Worm (Caenorhabditis elegans) whole organism, L1 larva: Measurements from ENCODE around the gene Y46G5A.14.
A peak's percentile ranks its signal among the peaks of the same experiment; 100 is the strongest.

Source experiments
- F16B12.6 ChIP-seq: fragments of 150-350 bp; optimal IDR thresholded peaks from 2 replicates; lab custom pipeline; 2014; ENCODE audit warnings: missing biosample characterization, missing genetic modification characterization
- Y116A8C.19 ChIP-seq: sonication (generic microtip); optimal IDR thresholded peaks from 2 replicates; lab custom pipeline; 2016; ENCODE audit warnings: missing compliant biosample characterization, missing genetic modification characterization, borderline replicate concordance
- aly-2 ChIP-seq: fragments of 150-350 bp; optimal IDR thresholded peaks from 2 replicates; lab custom pipeline; 2014; ENCODE audit warnings: missing biosample characterization, missing genetic modification characterization
- ceh-63 ChIP-seq: fragments of 200-800 bp; sonication (Bioruptor generic); optimal IDR thresholded peaks from 2 replicates; lab custom pipeline; 2018; ENCODE audit warnings: mild to moderate bottlenecking, missing genetic modification characterization, missing compliant biosample characterization
- ceh-82 ChIP-seq, 3 experiments: fragments of 150-350 bp in 1 of 3; sonication (generic microtip) in 2 of 3; optimal IDR thresholded peaks; 2 replicates each; lab custom pipeline; 2014 to 2017; ENCODE audit warnings: missing biosample characterization in 3 of 3, missing genetic modification characterization in 3 of 3
- ceh-90 ChIP-seq: sonication (generic microtip); optimal IDR thresholded peaks from 2 replicates; lab custom pipeline; 2016; ENCODE audit warnings: missing genetic modification characterization, missing compliant biosample characterization
- ces-1 ChIP-seq: fragments of 150-350 bp; optimal IDR thresholded peaks from 2 replicates; lab custom pipeline; 2014; ENCODE audit warnings: missing biosample characterization, missing genetic modification reagents, missing genetic modification characterization
- dpl-1 ChIP-seq, 3 experiments: fragments of 150-350 bp in 2 of 3; sonication (generic microtip) in 1 of 3; optimal IDR thresholded peaks; 2 replicates each; lab custom pipeline; 2014 to 2017; ENCODE audit warnings: missing biosample characterization in 3 of 3, missing genetic modification characterization in 3 of 3, missing genetic modification reagents in 3 of 3
- dsc-1 ChIP-seq: sonication (generic microtip); optimal IDR thresholded peaks from 2 replicates; lab custom pipeline; 2016; ENCODE audit warnings: mild to moderate bottlenecking, missing genetic modification characterization, missing compliant biosample characterization
- efl-1 ChIP-seq, 4 experiments: fragments of 150-350 bp; optimal IDR thresholded peaks in 3 of 4; peaks in 1 of 4; 1 replicate in 1 of 4; 2 replicates in 3 of 4; lab custom pipeline; 2014; ENCODE audit warnings: missing biosample characterization in 2 of 4, missing genetic modification characterization in 2 of 4, missing genetic modification reagents in 2 of 4
- efl-3 ChIP-seq: fragments of 200-800 bp; sonication (Bioruptor generic); optimal IDR thresholded peaks from 2 replicates; lab custom pipeline; 2018; ENCODE audit warnings: mild to moderate bottlenecking, missing genetic modification characterization, missing compliant biosample characterization
- egl-27 ChIP-seq, 2 experiments: fragments of 150-350 bp in 1 of 2; sonication (generic microtip); optimal IDR thresholded peaks; 3 replicates each; lab custom pipeline; 2017 to 2018; ENCODE audit warnings: missing biosample characterization in 2 of 2, missing genetic modification characterization in 2 of 2, missing genetic modification reagents in 2 of 2
- elt-2 ChIP-seq: sonication (generic microtip); optimal IDR thresholded peaks from 2 replicates; lab custom pipeline; 2016; ENCODE audit warnings: missing genetic modification characterization, mild to moderate bottlenecking, inconsistent platforms, missing compliant biosample characterization, missing genetic modification reagents
- fkh-10 ChIP-seq: sonication (generic microtip); optimal IDR thresholded peaks from 2 replicates; lab custom pipeline; 2017; ENCODE audit warnings: missing biosample characterization, missing genetic modification reagents, missing genetic modification characterization
- fkh-4 ChIP-seq: sonication (generic microtip); optimal IDR thresholded peaks from 2 replicates; lab custom pipeline; 2016; ENCODE audit warnings: missing compliant biosample characterization, missing genetic modification characterization, borderline replicate concordance
- hlh-17 ChIP-seq: fragments of 200-800 bp; sonication (Bioruptor generic); optimal IDR thresholded peaks from 2 replicates; lab custom pipeline; 2018; ENCODE audit warnings: missing genetic modification characterization, mild to moderate bottlenecking, missing compliant biosample characterization, moderate library complexity, borderline replicate concordance
- hlh-4 ChIP-seq: sonication (generic microtip); optimal IDR thresholded peaks from 2 replicates; lab custom pipeline; 2016; ENCODE audit warnings: mild to moderate bottlenecking, missing genetic modification characterization, missing compliant biosample characterization
- jun-1 ChIP-seq: fragments of 150-350 bp; optimal IDR thresholded peaks from 2 replicates; lab custom pipeline; 2014; ENCODE audit warnings: missing biosample characterization, missing genetic modification reagents, missing genetic modification characterization
- lin-14 ChIP-seq: fragments of 200-800 bp; sonication (Bioruptor generic); optimal IDR thresholded peaks from 2 replicates; lab custom pipeline; 2018; ENCODE audit warnings: mild to moderate bottlenecking, missing genetic modification characterization, moderate library complexity, missing compliant biosample characterization
- mab-9 ChIP-seq: fragments of 200-800 bp; sonication (Bioruptor generic); IDR thresholded peaks from 2 replicates; pipeline ENCODE4 v1.3.6; 2022; ENCODE audit warnings: missing genetic modification reagents, missing genetic modification characterization, missing compliant biosample characterization
- mdl-1 ChIP-seq, 2 experiments: fragments of 150-350 bp; optimal IDR thresholded peaks; 2 replicates each; lab custom pipeline; 2014 to 2017; ENCODE audit warnings: missing biosample characterization in 2 of 2, missing genetic modification characterization in 2 of 2, inconsistent platforms in 1 of 2
- mef-2 ChIP-seq: fragments of 150-350 bp; optimal IDR thresholded peaks from 2 replicates; lab custom pipeline; 2014; ENCODE audit warnings: missing biosample characterization, missing genetic modification characterization
- nhr-11 ChIP-seq: fragments of 150-350 bp; optimal IDR thresholded peaks from 2 replicates; lab custom pipeline; 2014; ENCODE audit warnings: missing biosample characterization, missing genetic modification characterization
- nhr-12 ChIP-seq: sonication (generic microtip); optimal IDR thresholded peaks from 2 replicates; lab custom pipeline; 2017; ENCODE audit warnings: missing biosample characterization, missing genetic modification characterization
- nhr-19 ChIP-seq: fragments of 200-800 bp; sonication (Bioruptor generic); conservative IDR thresholded peaks from 2 replicates; pipeline ENCODE4 v1.3.6; 2022; ENCODE audit warnings: missing genetic modification characterization, missing compliant biosample characterization
- nhr-237 ChIP-seq: fragments of 150-350 bp; optimal IDR thresholded peaks from 2 replicates; lab custom pipeline; 2014; ENCODE audit warnings: missing biosample characterization, missing genetic modification characterization
- nhr-28 ChIP-seq: fragments of 150-350 bp; optimal IDR thresholded peaks from 2 replicates; lab custom pipeline; 2014; ENCODE audit warnings: missing biosample characterization, missing genetic modification characterization
- nhr-76 ChIP-seq: sonication (generic microtip); optimal IDR thresholded peaks from 2 replicates; lab custom pipeline; 2017; ENCODE audit warnings: missing biosample characterization, missing genetic modification characterization
- nhr-77 ChIP-seq: fragments of 150-350 bp; optimal IDR thresholded peaks from 2 replicates; lab custom pipeline; 2014; ENCODE audit warnings: missing biosample characterization, missing genetic modification characterization
- nhr-84 ChIP-seq: sonication (generic microtip); optimal IDR thresholded peaks from 2 replicates; lab custom pipeline; 2017; ENCODE audit warnings: missing biosample characterization, missing genetic modification characterization
- nhr-90 ChIP-seq: sonication (generic microtip); optimal IDR thresholded peaks from 2 replicates; lab custom pipeline; 2016; ENCODE audit warnings: mild to moderate bottlenecking, missing genetic modification characterization, missing compliant biosample characterization; ENCODE audit not compliant: poor library complexity
- pag-3 ChIP-seq: sonication (generic microtip); optimal IDR thresholded peaks from 2 replicates; lab custom pipeline; 2017; ENCODE audit warnings: missing genetic modification characterization, mild to moderate bottlenecking, missing compliant biosample characterization, antibody characterized with exemption, borderline replicate concordance; ENCODE audit not compliant: insufficient read depth
- pqm-1 ChIP-seq: sonication (generic microtip); optimal IDR thresholded peaks from 3 replicates; lab custom pipeline; 2017; ENCODE audit warnings: missing biosample characterization, missing genetic modification characterization
- rnt-1 ChIP-seq: sonication (generic microtip); optimal IDR thresholded peaks from 2 replicates; lab custom pipeline; 2016; ENCODE audit warnings: mild to moderate bottlenecking, missing genetic modification characterization, moderate library complexity, missing compliant biosample characterization
- skn-1 ChIP-seq: fragments of 150-350 bp; optimal IDR thresholded peaks from 2 replicates; lab custom pipeline; 2014; ENCODE audit warnings: missing biosample characterization, missing genetic modification characterization
- snpc-4 ChIP-seq: fragments of 150-350 bp; optimal IDR thresholded peaks from 2 replicates; lab custom pipeline; 2014; ENCODE audit warnings: missing biosample characterization, missing genetic modification characterization
- snu-23 ChIP-seq: sonication (generic microtip); optimal IDR thresholded peaks from 2 replicates; lab custom pipeline; 2016; ENCODE audit warnings: missing genetic modification characterization, missing compliant biosample characterization
- sptf-1 ChIP-seq: fragments of 150-350 bp; optimal IDR thresholded peaks from 2 replicates; lab custom pipeline; 2014; ENCODE audit warnings: missing biosample characterization, missing genetic modification characterization
- sup-37 ChIP-seq: fragments of 200-800 bp; sonication (Bioruptor generic); optimal IDR thresholded peaks from 2 replicates; lab custom pipeline; 2018; ENCODE audit warnings: mild to moderate bottlenecking, missing genetic modification characterization, missing compliant biosample characterization
- tlp-1 ChIP-seq: fragments of 150-350 bp; optimal IDR thresholded peaks from 2 replicates; lab custom pipeline; 2014; ENCODE audit warnings: missing biosample characterization, missing genetic modification characterization
- unc-30 ChIP-seq: sonication (generic microtip); optimal IDR thresholded peaks from 2 replicates; lab custom pipeline; 2017; ENCODE audit warnings: missing biosample characterization, missing genetic modification characterization
- unc-86 ChIP-seq: sonication (generic microtip); optimal IDR thresholded peaks from 2 replicates; lab custom pipeline; 2016; ENCODE audit warnings: missing genetic modification characterization, missing compliant biosample characterization
- unc-98 ChIP-seq: fragments of 200-800 bp; sonication (Bioruptor generic); IDR thresholded peaks from 2 replicates; pipeline ENCODE4 v1.3.6; 2022; ENCODE audit warnings: missing genetic modification characterization, missing compliant biosample characterization
- vab-15 ChIP-seq: sonication (generic microtip); optimal IDR thresholded peaks from 2 replicates; lab custom pipeline; 2017; ENCODE audit warnings: missing genotype, mild to moderate bottlenecking, missing genetic modification characterization, missing compliant biosample characterization
- xbp-1 ChIP-seq: sonication (generic microtip); optimal IDR thresholded peaks from 2 replicates; lab custom pipeline; 2016; ENCODE audit warnings: missing genetic modification characterization, missing compliant biosample characterization
- zip-4 ChIP-seq: fragments of 200-800 bp; sonication (Bioruptor generic); optimal IDR thresholded peaks from 2 replicates; lab custom pipeline; 2018; ENCODE audit warnings: mild to moderate bottlenecking, missing genetic modification characterization, moderate library complexity, missing compliant biosample characterization

Y46G5A.14 gene

ce11 chrII:12805765-12806384, 31.4 kb downstream of the Y46G5A.14 start (continued):
- TF ChIP-seq hlh-17 (GFP tag; lab: Kevin White, UChicago) (no peak), unc-98 (GFP tag; lab: Robert Waterston, UW) (no peak), nhr-76 (tag; lab: Kevin White, UChicago) (no peak), jun-1 (no peak), egl-27 (tag; optimal IDR thresholded peaks at IDR 0.05; lab: Kevin White, UChicago) (no peak), unc-30 (tag; lab: Kevin White, UChicago) (no peak), unc-86 (tag; lab: Kevin White, UChicago) (peak; percentile 60), dpl-1 (GFP tag; optimal IDR thresholded peaks at IDR 0.05; lab: Kevin White, UChicago) (peak in 2 of 3 experiments; percentile 15 to 57), nhr-90 (tag; lab: Kevin White, UChicago) (no peak), zip-4 (no peak), nhr-12 (tag; lab: Kevin White, UChicago) (no peak), nhr-77 (tag; lab: Kevin White, UChicago) (no peak), nhr-11 (tag; lab: Kevin White, UChicago) (no peak), pqm-1 (tag; lab: Kevin White, UChicago) (no peak), efl-3 (no peak), mef-2 (tag; lab: Kevin White, UChicago) (no peak), snu-23 (GFP tag; lab: Kevin White, UChicago) (peak; percentile 41), dsc-1 (tag; lab: Kevin White, UChicago) (no peak), efl-1 (optimal IDR thresholded peaks at IDR 0.05; lab: Kevin White, UChicago) (peak; percentile 34 to 36), efl-1 (GFP tag; optimal IDR thresholded peaks at IDR 0.05 in 1 of 2; lab: Kevin White, UChicago) (peak; percentile 31 to 55), hlh-4 (tag; lab: Kevin White, UChicago) (no peak), sup-37 (GFP tag; lab: Kevin White, UChicago) (no peak), xbp-1 (tag; lab: Kevin White, UChicago) (no peak), nhr-19 (GFP tag; lab: Robert Waterston, UW) (peak; percentile 90), ceh-82 (tag; optimal IDR thresholded peaks at IDR 0.05; lab: Kevin White, UChicago) (peak in 2 of 3 experiments; percentile 4 to 30), nhr-237 (tag; lab: Kevin White, UChicago) (no peak), rnt-1 (tag; lab: Kevin White, UChicago) (no peak), pag-3 (no peak), snpc-4 (tag; lab: Kevin White, UChicago) (no peak), lin-14 (GFP tag; lab: Kevin White, UChicago) (peak; percentile 86), mdl-1 (tag; optimal IDR thresholded peaks at IDR 0.05; lab: Kevin White, UChicago) (peak in 1 of 2 experiments; percentile 6), aly-2 (tag; lab: Kevin White, UChicago) (no peak), nhr-84 (tag; lab: Kevin White, UChicago) (no peak), fkh-4 (tag; lab: Kevin White, UChicago) (no peak), fkh-10 (GFP tag; lab: Kevin White, UChicago) (no peak), sptf-1 (no peak), vab-15 (tag; lab: Kevin White, UChicago) (no peak)

ce11 chrII:12806602-12807182, 32.2 kb downstream of the Y46G5A.14 start, which contains the start of gene spds-1:
TSS of gene spds-1 (plus strand) at chrII:12806899.
- TF ChIP-seq snpc-4 (tag; lab: Kevin White, UChicago): no peak
- TF ChIP-seq pqm-1 (tag; lab: Kevin White, UChicago): no peak
- no peak for TF ChIP-seq ceh-63
- TF ChIP-seq Y116A8C.19 (tag; lab: Kevin White, UChicago): no peak
- TF ChIP-seq egl-27 (tag; optimal IDR thresholded peaks at IDR 0.05; lab: Kevin White, UChicago): no peak
- TF ChIP-seq mab-9 (GFP tag; lab: Robert Waterston, UW): no peak
- no peak for TF ChIP-seq elt-2
- no peak for TF ChIP-seq tlp-1 (tag; lab: Kevin White, UChicago)
- TF ChIP-seq mdl-1 (tag; optimal IDR thresholded peaks at IDR 0.05; lab: Kevin White, UChicago): no peak
- no peak for TF ChIP-seq skn-1 (tag; lab: Kevin White, UChicago)
- no peak for TF ChIP-seq F16B12.6 (tag; lab: Kevin White, UChicago)
- no peak for TF ChIP-seq sptf-1
- no peak for TF ChIP-seq ceh-90 (tag; lab: Kevin White, UChicago)
- TF ChIP-seq ces-1 (GFP tag; lab: Kevin White, UChicago): no peak
- TF ChIP-seq nhr-28: no peak
- TF ChIP-seq unc-98 (GFP tag; lab: Robert Waterston, UW): no peak
- TF ChIP-seq vab-15 (tag; lab: Kevin White, UChicago): no peak
